Fruit fly (Drosophila melanogaster) ovary, adult (tissue): ENCODE measurements around the gene pb.

Experiments
- CG17801 ChIP-seq: fragments of 200-800 bp; optimal IDR thresholded peaks from 2 replicates; lab custom pipeline; 2019; ENCODE audit warnings: missing biosample characterization, mild to moderate bottlenecking, missing genetic modification characterization, moderate library complexity; ENCODE audit not compliant: partially characterized antibody

The pb gene

dm6 chr3R:6692432-6692831 is 49.4 kb downstream of the pb start, which contains the start of gene Ccp84Ad:
Ccp84Ad (plus strand) TSS chr3R:6692732.
- TF ChIP-seq CG17801 (GFP tag; lab: Kevin White, UChicago): no peak

- TF ChIP-seq CG17801 (GFP tag; lab: Kevin White, UChicago): no peak
These were observed 50.2 kb downstream of the pb start, which contains the start of gene Ccp84Ae for dm6 chr3R:6691658-6692057. Ccp84Ae (minus strand) TSS chr3R:6691758.

- no peak for TF ChIP-seq CG17801 (GFP tag; lab: Kevin White, UChicago)
These were observed 51.7 kb downstream of the pb start, which contains the start of gene Ccp84Af for dm6 chr3R:6690139-6690538. Ccp84Af (minus strand) TSS chr3R:6690239.

dm6 chr3R:6688160-6688559 is 53.7 kb downstream of the pb start:
- no peak for TF ChIP-seq CG17801 (GFP tag; lab: Kevin White, UChicago)

dm6 chr3R:6687219-6687618 is 54.6 kb downstream of the pb start:
- no peak for TF ChIP-seq CG17801 (GFP tag; lab: Kevin White, UChicago)

dm6 chr3R:6686428-6686827 is 55.4 kb downstream of the pb start, which contains the start of gene Ccp84Ag:
Ccp84Ag (plus strand) TSS chr3R:6686728.
- TF ChIP-seq CG17801 (GFP tag; lab: Kevin White, UChicago): no peak

- TF ChIP-seq CG17801 (GFP tag; lab: Kevin White, UChicago): no peak
These were observed 57.7 kb downstream of the pb start, which contains the start of gene Edg84A for dm6 chr3R:6684145-6684544. Edg84A (plus strand) TSS chr3R:6684445.

dm6 chr3R:6683671-6684070 is 58.2 kb downstream of the pb start:
- no peak for TF ChIP-seq CG17801 (GFP tag; lab: Kevin White, UChicago)

- TF ChIP-seq CG17801 (GFP tag; lab: Kevin White, UChicago): no peak
These were observed 58.7 kb downstream of the pb start for dm6 chr3R:6683135-6683534.

- TF ChIP-seq CG17801 (GFP tag; lab: Kevin White, UChicago): no peak
These were observed 63.4 kb downstream of the pb start, which contains the start of gene lab for dm6 chr3R:6678480-6678879. lab (minus strand) TSS chr3R:6678590.

- no peak for TF ChIP-seq CG17801 (GFP tag; lab: Kevin White, UChicago)
These were observed 67.3 kb downstream of the pb start for dm6 chr3R:6674548-6674947.

dm6 chr3R:6672303-6673007 is 69.4 kb downstream of the pb start:
- TF ChIP-seq CG17801 (GFP tag; lab: Kevin White, UChicago): no peak

- TF ChIP-seq CG17801 (GFP tag; lab: Kevin White, UChicago): no peak
These were observed 73.6 kb downstream of the pb start for dm6 chr3R:6668234-6668633.

dm6 chr3R:6667245-6667644 is 74.6 kb downstream of the pb start:
- TF ChIP-seq CG17801 (GFP tag; lab: Kevin White, UChicago): no peak

- no peak for TF ChIP-seq CG17801 (GFP tag; lab: Kevin White, UChicago)
These were observed 76.7 kb downstream of the pb start for dm6 chr3R:6665117-6665654.
